Fruit fly (Drosophila melanogaster) whole organism: ENCODE data around the gene Cyp313a5.

Source experiments
- EcR ChIP-seq, 2 experiments: fragments of >200 bp; optimal IDR thresholded peaks; 2 replicates each; lab custom pipeline; 2017; ENCODE audit warnings: missing biosample characterization in 2 of 2, missing genetic modification characterization in 2 of 2, missing genetic modification reagents in 2 of 2
- pan ChIP-seq: fragments of >200 bp; optimal IDR thresholded peaks from 2 replicates; lab custom pipeline; 2017
- psq ChIP-seq: fragments of >200 bp; optimal IDR thresholded peaks from 2 replicates; lab custom pipeline; 2017

- TF ChIP-seq pan (lab: Kevin White, UChicago) (no peak), psq (no peak), EcR (GFP tag; optimal IDR thresholded peaks at IDR 0.05; lab: Kevin White, UChicago) (no peak)
Observed at dm6 chr3R:12221366-12221916, 13.0 kb downstream of the Cyp313a5 start, which contains the start of gene CG4860.
